Fruit fly (Drosophila melanogaster): ENCODE data around the gene CG42637.

CG42637 gene

dm6 chr3L:19707570-19708146 lies 85.7 kb downstream of the CG42637 start, which contains the start of gene serp (continued):
- TF ChIP-seq Hr78 (GFP tag; optimal IDR thresholded peaks at IDR 0.05) (no peak), NFAT (GFP tag; IDR thresholded peaks at IDR 0.05) (no peak), hth (optimal IDR thresholded peaks at IDR 0.05) (no peak), Abd-B (GFP tag; optimal IDR thresholded peaks at IDR 0.05) (no peak), CG3407 (GFP tag; optimal IDR thresholded peaks at IDR 0.05) (no peak), Med (GFP tag) (peak; percentile 73), cg (GFP tag; optimal IDR thresholded peaks at IDR 0.05) (no peak), CG17361 (GFP tag; IDR thresholded peaks at IDR 0.05) (no peak), MTF-1 (GFP tag; optimal IDR thresholded peaks at IDR 0.05; ENCODE audit: borderline replicate concordance) (no peak), kah (GFP tag; optimal IDR thresholded peaks at IDR 0.05) (no peak), kni (GFP tag; optimal IDR thresholded peaks at IDR 0.05) (peak; percentile 76), fd64A (GFP tag; optimal IDR thresholded peaks at IDR 0.05) (no peak), Gug (GFP tag; IDR thresholded peaks at IDR 0.05) (no peak), pho (GFP tag; optimal IDR thresholded peaks at IDR 0.05) (no peak), NC2β (GFP tag; optimal IDR thresholded peaks at IDR 0.05) (no peak), Hr51 (GFP tag; optimal IDR thresholded peaks at IDR 0.05) (no peak), Fer3 (tag; optimal IDR thresholded peaks at IDR 0.05) (no peak), Meics (GFP tag; optimal IDR thresholded peaks at IDR 0.05) (no peak), CG30431 (GFP tag; optimal IDR thresholded peaks at IDR 0.05) (no peak), CG8388 (GFP tag; optimal IDR thresholded peaks at IDR 0.05) (no peak), exex (tag; optimal IDR thresholded peaks at IDR 0.05) (no peak), CG13894 (tag; optimal IDR thresholded peaks at IDR 0.05) (peak; percentile 26), ap (GFP tag; IDR thresholded peaks at IDR 0.05) (no peak), B-H1 (GFP tag; IDR thresholded peaks at IDR 0.05) (no peak), Xrp1 (GFP tag; IDR thresholded peaks at IDR 0.05) (no peak), CG11093 (GFP tag; IDR thresholded peaks at IDR 0.05) (no peak), vnd (GFP tag; IDR thresholded peaks at IDR 0.05; ENCODE audit: partially characterized antibody) (no peak), al (GFP tag; IDR thresholded peaks at IDR 0.05) (no peak), chif (GFP tag; optimal IDR thresholded peaks at IDR 0.05) (no peak), abd-A (tag; optimal IDR thresholded peaks at IDR 0.05) (peak; percentile 1), Hand (GFP tag; optimal IDR thresholded peaks at IDR 0.05) (no peak), lab (GFP tag; optimal IDR thresholded peaks at IDR 0.05) (no peak), CG3726 (GFP tag; IDR thresholded peaks at IDR 0.05) (no peak), Camta (GFP tag; optimal IDR thresholded peaks at IDR 0.05) (no peak), CG13624 (GFP tag; optimal IDR thresholded peaks at IDR 0.05) (no peak), sd (tag; optimal IDR thresholded peaks at IDR 0.05) (peak; percentile 11), gsb (GFP tag; IDR thresholded peaks at IDR 0.05) (no peak), pb (GFP tag; optimal IDR thresholded peaks at IDR 0.05) (no peak), Rx (GFP tag; IDR thresholded peaks at IDR 0.05) (no peak), salm (tag; optimal IDR thresholded peaks at IDR 0.05) (no peak), inv (GFP tag; IDR thresholded peaks at IDR 0.05; ENCODE audit: partially characterized antibody) (no peak), Jarid2 (GFP tag; optimal IDR thresholded peaks at IDR 0.05) (peak; percentile 37), Deaf1 (tag; optimal IDR thresholded peaks at IDR 0.05) (peak; percentile 71), CG15601 (tag; optimal IDR thresholded peaks at IDR 0.05) (no peak), Poxn (GFP tag; IDR thresholded peaks at IDR 0.05) (no peak), CG13296 (GFP tag; optimal IDR thresholded peaks at IDR 0.05) (no peak), Pdp1 (GFP tag; optimal IDR thresholded peaks at IDR 0.05) (no peak), chinmo (GFP tag; IDR thresholded peaks at IDR 0.05; ENCODE audit: partially characterized antibody) (peak; percentile 78; the same call in 1 of the 4 replicates), scrt (GFP tag; optimal IDR thresholded peaks at IDR 0.05) (no peak), CG31365 (tag; optimal IDR thresholded peaks at IDR 0.05) (no peak)
